Worm (Caenorhabditis elegans): Measurements from ENCODE around the gene ptr-18.

The ptr-18 gene

ce11 chrII:13016381-13016780 lies 51.0 kb downstream of the ptr-18 start (continued):
- peak; percentile 96 for TF ChIP-seq Y56A3A.18 (GFP tag; IDR thresholded peaks at IDR 0.05)
- TF ChIP-seq hmg-1.2 (GFP tag; IDR thresholded peaks at IDR 0.05), result peak; percentile 81

DNA sequence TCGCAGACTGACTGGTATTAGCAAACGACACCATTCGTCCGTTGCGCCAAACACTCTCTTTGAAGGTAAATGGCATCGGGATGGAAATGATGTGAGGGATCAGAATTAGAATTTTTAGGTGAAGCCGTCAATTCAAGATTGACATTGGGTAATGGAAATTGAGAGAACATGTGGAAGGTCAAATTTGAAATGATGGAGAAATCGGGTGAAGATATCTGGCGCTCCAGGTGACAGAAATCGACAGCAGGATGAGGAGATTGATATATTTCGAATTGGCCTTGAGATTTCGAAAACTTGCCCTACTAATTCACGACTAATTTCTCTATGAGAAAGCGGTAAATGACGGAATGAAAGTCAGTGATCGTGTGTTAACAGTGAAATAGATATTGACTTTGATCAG lies 57.2 kb downstream of the ptr-18 start:
- no peak for TF ChIP-seq hrde-1 (tag; optimal IDR thresholded peaks at IDR 0.05; ENCODE audit: borderline replicate concordance)
- TF ChIP-seq Y53G8AR.9 (GFP tag; conservative IDR thresholded peaks at IDR 0.05), result no peak
- TF ChIP-seq aptf-3 (GFP tag; IDR thresholded peaks at IDR 0.05), result no peak
- no peak for TF ChIP-seq hmg-1.2 (GFP tag; IDR thresholded peaks at IDR 0.05)
- no peak for TF ChIP-seq ztf-18 (tag; optimal IDR thresholded peaks at IDR 0.05)
- no peak for TF ChIP-seq unc-62 (GFP tag; optimal IDR thresholded peaks at IDR 0.05)
- TF ChIP-seq tbp1 (GFP tag; optimal IDR thresholded peaks at IDR 0.05), result no peak
- no peak for TF ChIP-seq nhr-80 (tag; optimal IDR thresholded peaks at IDR 0.05)
- TF ChIP-seq ekl-4 (GFP tag; IDR thresholded peaks at IDR 0.05), result no peak
- no peak for TF ChIP-seq ztf-28 (GFP tag; IDR thresholded peaks at IDR 0.05)
- no peak for TF ChIP-seq B0261.1 (tag; optimal IDR thresholded peaks at IDR 0.05)
- TF ChIP-seq F52B5.7 (tag; optimal IDR thresholded peaks at IDR 0.05), result no peak
- TF ChIP-seq Y79H2A.3 (GFP tag; conservative IDR thresholded peaks at IDR 0.05), result no peak
- no peak for TF ChIP-seq fkh-3 (tag; optimal IDR thresholded peaks at IDR 0.05)

DNA sequence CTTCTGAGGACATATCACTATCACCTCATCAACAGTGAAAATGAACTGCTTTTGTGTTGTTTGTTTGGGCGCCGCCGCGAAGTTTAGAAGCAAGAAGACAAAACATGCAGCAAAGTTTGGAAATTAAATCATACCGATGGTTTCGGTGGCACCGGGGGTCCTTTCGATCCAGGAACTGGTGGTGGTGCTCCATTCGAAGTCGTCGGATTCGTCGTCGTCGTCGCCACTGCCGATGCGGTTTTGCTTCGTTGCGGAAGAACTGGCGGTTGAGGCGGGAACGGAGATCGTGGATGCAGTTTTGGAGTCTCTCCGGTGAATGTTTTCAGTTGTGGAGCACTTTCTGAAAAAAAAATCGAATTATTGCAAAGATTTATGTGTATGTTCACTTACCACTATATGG lies 58.2 kb downstream of the ptr-18 start:
- TF ChIP-seq mes-4 (tag; optimal IDR thresholded peaks at IDR 0.05), result no peak
- peak; percentile 51; the same call in 1 of the 2 replicates for TF ChIP-seq zfh-2 (GFP tag; conservative IDR thresholded peaks at IDR 0.05)
- no peak for TF ChIP-seq Y79H2A.3 (GFP tag; conservative IDR thresholded peaks at IDR 0.05)
- no peak for TF ChIP-seq ceh-27 (GFP tag; optimal IDR thresholded peaks at IDR 0.05)

DNA sequence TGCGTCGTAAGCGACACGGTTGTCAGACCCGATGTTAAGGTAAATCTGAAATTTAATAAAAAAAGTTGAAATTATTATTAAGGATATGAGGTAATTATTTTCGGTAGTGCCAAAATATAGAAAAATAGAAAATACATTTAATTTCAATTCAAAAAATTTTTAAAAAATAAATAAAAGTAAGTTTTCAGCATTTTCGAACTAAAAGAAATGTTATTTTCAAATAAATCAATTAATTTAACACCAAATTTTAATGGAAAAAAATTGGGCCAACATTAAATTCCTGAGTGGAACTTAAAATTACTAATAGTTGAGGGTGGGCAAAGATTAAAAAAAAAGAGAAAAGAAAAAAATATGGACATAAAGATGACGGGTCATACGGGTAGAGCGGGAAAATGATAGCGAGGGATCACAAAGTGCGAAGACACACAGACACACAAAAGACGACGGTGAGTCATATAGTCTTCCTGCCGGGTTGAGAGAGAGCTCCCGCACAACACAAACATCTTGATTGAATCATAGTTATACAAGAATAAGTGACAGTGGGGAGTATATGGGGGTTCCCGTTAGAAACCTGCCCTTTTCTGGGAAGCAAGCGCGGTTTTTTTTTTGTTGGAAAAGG lies 60.6 kb downstream of the ptr-18 start, which contains the start of gene max-2:
Gene max-2, minus strand, starts transcription at position 51 of the 619 bp plus-strand sequence.
- TF ChIP-seq F33H1.4 (GFP tag; IDR thresholded peaks at IDR 0.05), result no peak
- no peak for TF ChIP-seq ceh-100 (GFP tag; IDR thresholded peaks at IDR 0.05)
- TF ChIP-seq Y79H2A.3 (GFP tag; conservative IDR thresholded peaks at IDR 0.05), result no peak
- no peak for TF ChIP-seq ceh-40 (GFP tag; IDR thresholded peaks at IDR 0.05)
- no peak for TF ChIP-seq gei-17 (GFP tag; optimal IDR thresholded peaks at IDR 0.05)
- TF ChIP-seq snpc-3.4 (tag; optimal IDR thresholded peaks at IDR 0.05), result no peak
- TF ChIP-seq fkh-3 (tag; optimal IDR thresholded peaks at IDR 0.05), result no peak
- no peak for TF ChIP-seq dpff-1 (tag; optimal IDR thresholded peaks at IDR 0.05)
- peak; percentile 33; the same call in 1 of the 2 replicates for TF ChIP-seq dox-1 (GFP tag; IDR thresholded peaks at IDR 0.05)
- no peak for TF ChIP-seq Y56A3A.18 (GFP tag; IDR thresholded peaks at IDR 0.05)
- peak; percentile 66 for TF ChIP-seq nhr-80 (tag; optimal IDR thresholded peaks at IDR 0.05)
- peak; percentile 34; the same call in 1 of the 2 replicates for TF ChIP-seq hmg-1.2 (GFP tag; IDR thresholded peaks at IDR 0.05)
- TF ChIP-seq B0336.3 (GFP tag; IDR thresholded peaks at IDR 0.05), result no peak
- TF ChIP-seq zfh-2 (GFP tag; conservative IDR thresholded peaks at IDR 0.05), result no peak
- no peak for TF ChIP-seq rec-8 (tag; optimal IDR thresholded peaks at IDR 0.05)
- TF ChIP-seq dpl-1 (GFP tag; optimal IDR thresholded peaks at IDR 0.05), result no peak
- TF ChIP-seq egl-18 (GFP tag; IDR thresholded peaks at IDR 0.05), result no peak
- no peak for TF ChIP-seq cebp-1 (GFP tag; IDR thresholded peaks at IDR 0.05)
- TF ChIP-seq cebp-1 (tag; optimal IDR thresholded peaks at IDR 0.05), result peak; percentile 27
